Worm (Caenorhabditis elegans) whole organism, late embryonic: ENCODE measurements around the gene col-80.

Experiments
- ahr-1 ChIP-seq: sonication (generic microtip); optimal IDR thresholded peaks from 2 replicates; lab custom pipeline; 2016; ENCODE audit warnings: missing genetic modification characterization, missing compliant biosample characterization
- ama-1 ChIP-seq: fragments of 150-350 bp; optimal IDR thresholded peaks from 2 replicates; lab custom pipeline; 2014
- ceh-2 ChIP-seq: sonication (generic microtip); optimal IDR thresholded peaks from 2 replicates; lab custom pipeline; 2016; ENCODE audit warnings: missing genotype, missing genetic modification characterization, missing compliant biosample characterization
- dve-1 ChIP-seq: sonication (generic microtip); optimal IDR thresholded peaks from 2 replicates; lab custom pipeline; 2017; ENCODE audit warnings: antibody characterized with exemption, mild to moderate bottlenecking, missing genetic modification characterization, missing compliant biosample characterization
- ets-4 ChIP-seq: sonication (generic microtip); optimal IDR thresholded peaks from 2 replicates; lab custom pipeline; 2016; ENCODE audit warnings: missing genetic modification characterization, missing compliant biosample characterization
- fkh-10 ChIP-seq: fragments of 150-350 bp; optimal IDR thresholded peaks from 2 replicates; lab custom pipeline; 2014; ENCODE audit warnings: missing biosample characterization, missing genetic modification reagents, missing genetic modification characterization
- hlh-8 ChIP-seq: sonication (generic microtip); optimal IDR thresholded peaks from 2 replicates; lab custom pipeline; 2016; ENCODE audit warnings: missing genotype, missing genetic modification characterization, missing compliant biosample characterization
- pat-9 ChIP-seq: fragments of 200-800 bp; sonication (Bioruptor generic); optimal IDR thresholded peaks from 2 replicates; lab custom pipeline; 2018; ENCODE audit warnings: mild to moderate bottlenecking, missing genetic modification characterization, moderate library complexity, missing compliant biosample characterization
- sox-2 ChIP-seq: fragments of 200-800 bp; sonication (Bioruptor generic); IDR thresholded peaks from 2 replicates; pipeline ENCODE4 v1.3.6; 2022; ENCODE audit warnings: missing genetic modification reagents, missing genetic modification characterization, missing compliant biosample characterization

DNA sequence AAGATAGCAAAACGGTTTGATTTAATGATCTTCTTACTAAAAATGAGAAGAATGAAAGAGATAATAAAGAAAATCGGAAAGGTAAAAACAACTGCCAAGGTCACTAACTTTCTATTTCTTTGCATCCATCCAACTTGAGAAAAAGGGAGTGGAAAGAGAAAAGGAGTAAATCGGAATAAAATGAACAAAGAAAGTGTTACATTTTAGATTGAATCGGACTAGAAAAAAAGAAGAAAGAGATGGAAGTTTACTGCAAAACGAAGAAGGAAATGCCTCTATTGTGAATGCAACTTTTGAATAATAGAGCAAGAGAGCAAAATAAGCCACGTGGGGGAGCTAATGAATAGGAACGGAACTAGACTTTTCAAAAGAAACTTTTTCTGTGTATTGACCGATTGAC, 963 bp upstream of the col-80 start:
- TF ChIP-seq ama-1 (lab: Kevin White, UChicago) (no peak), ets-4 (no peak), fkh-10 (no peak), pat-9 (tag; lab: Kevin White, UChicago) (no peak), dve-1 (tag; lab: Kevin White, UChicago) (no peak), ahr-1 (tag; lab: Kevin White, UChicago) (no peak), hlh-8 (no peak), ceh-2 (no peak), sox-2 (GFP tag; lab: Robert Waterston, UW) (no peak)
